Comparison of ENCODE assay signal across 3 worm cellular contexts in genomic region chrIII:12608220-12608958, ce11.
TF ChIP-seq lines count a peak whose summit lies in the region.

Gene epc-1 (minus strand): TSS chrIII:12608586.

TF ChIP-seq in whole organism, L2 larva, 48 proteins besides CTCF, POLR2A, EP300 and RAD21 (continued from another document):
- TF ChIP-seq mdl-1 (tag; optimal IDR thresholded peaks at IDR 0.05; lab: Kevin White, UChicago) (peak; percentile 65 to 92), nhr-12 (tag; optimal IDR thresholded peaks at IDR 0.05; lab: Kevin White, UChicago) (no peak), mbf-1 (tag; optimal IDR thresholded peaks at IDR 0.05; lab: Kevin White, UChicago) (no peak), unc-55 (GFP tag; optimal IDR thresholded peaks at IDR 0.05; lab: Kevin White, UChicago) (peak; percentile 93), peb-1 (tag; optimal IDR thresholded peaks at IDR 0.05; lab: Kevin White, UChicago) (no peak), nhr-237 (tag; optimal IDR thresholded peaks at IDR 0.05; lab: Kevin White, UChicago) (peak; percentile 0), zag-1 (tag; optimal IDR thresholded peaks at IDR 0.05; lab: Kevin White, UChicago) (peak; percentile 84), unc-62 (GFP tag; optimal IDR thresholded peaks at IDR 0.05; lab: Kevin White, UChicago) (peak; percentile 19), elt-3 (tag; optimal IDR thresholded peaks at IDR 0.05; lab: Kevin White, UChicago) (no peak), blmp-1 (tag; optimal IDR thresholded peaks at IDR 0.05; lab: Kevin White, UChicago; ENCODE audit: insufficient read depth) (peak; percentile 48), nhr-129 (tag; optimal IDR thresholded peaks at IDR 0.05; lab: Kevin White, UChicago) (peak; percentile 95), C34F6.9 (tag; optimal IDR thresholded peaks at IDR 0.05; lab: Kevin White, UChicago) (peak; percentile 97), ama-1 (optimal IDR thresholded peaks at IDR 0.05; lab: Kevin White, UChicago) (peak; percentile 92), unc-39 (tag; optimal IDR thresholded peaks at IDR 0.05; lab: Kevin White, UChicago) (no peak), nhr-10 (tag; optimal IDR thresholded peaks at IDR 0.05; lab: Kevin White, UChicago) (peak; percentile 57), ztf-11 (tag; optimal IDR thresholded peaks at IDR 0.05; lab: Kevin White, UChicago) (no peak), sma-3 (GFP tag; optimal IDR thresholded peaks at IDR 0.05; lab: Kevin White, UChicago) (peak; percentile 94), Y55F3AM.14 (GFP tag; optimal IDR thresholded peaks at IDR 0.05; lab: Kevin White, UChicago) (peak; percentile 88), F13H6.1 (tag; optimal IDR thresholded peaks at IDR 0.05; lab: Kevin White, UChicago) (peak; percentile 98), nhr-25 (tag; optimal IDR thresholded peaks at IDR 0.05; lab: Kevin White, UChicago) (peak; percentile 91), ceh-16 (tag; optimal IDR thresholded peaks at IDR 0.05; lab: Kevin White, UChicago) (peak; percentile 79), snpc-4 (tag; optimal IDR thresholded peaks at IDR 0.05; lab: Kevin White, UChicago) (peak; percentile 39), sem-4 (tag; optimal IDR thresholded peaks at IDR 0.05; lab: Kevin White, UChicago) (peak; percentile 95), R02D3.7 (tag; optimal IDR thresholded peaks at IDR 0.05; lab: Kevin White, UChicago) (no peak), gmeb-1 (tag; optimal IDR thresholded peaks at IDR 0.05; lab: Kevin White, UChicago) (peak; percentile 80)

TF ChIP-seq in whole organism, L4 larva, 104 proteins besides CTCF, POLR2A, EP300 and RAD21 (continued from another document and continues in another):
- TF ChIP-seq vab-7 (GFP tag; IDR thresholded peaks at IDR 0.05; lab: Robert Waterston, UW) (peak; percentile 47), spr-3 (GFP tag; optimal IDR thresholded peaks at IDR 0.05; lab: Kevin White, UChicago) (peak; percentile 27), F10B5.3 (tag; optimal IDR thresholded peaks at IDR 0.05; lab: Kevin White, UChicago) (peak; percentile 26), lin-1 (GFP tag; IDR thresholded peaks at IDR 0.05; lab: Robert Waterston, UW) (peak; percentile 63), zip-2 (tag; optimal IDR thresholded peaks at IDR 0.05; lab: Kevin White, UChicago) (peak; percentile 48), zfp-2 (tag; optimal IDR thresholded peaks at IDR 0.05; lab: Kevin White, UChicago) (peak; percentile 76), ctbp-1 (GFP tag; IDR thresholded peaks at IDR 0.05; lab: Robert Waterston, UW) (peak; percentile 83), zfp-3 (GFP tag; conservative IDR thresholded peaks at IDR 0.05; lab: Robert Waterston, UW) (peak; percentile 80), hmg-1.1 (GFP tag; IDR thresholded peaks at IDR 0.05; lab: Robert Waterston, UW) (peak; percentile 90), arid-1 (GFP tag; conservative IDR thresholded peaks at IDR 0.05; lab: Robert Waterston, UW) (peak; percentile 90), T26A8.4 (GFP tag; IDR thresholded peaks at IDR 0.05; lab: Robert Waterston, UW) (peak; percentile 83), madf-9 (GFP tag; conservative IDR thresholded peaks at IDR 0.05; lab: Robert Waterston, UW) (peak; percentile 66; the same call in 1 of the 2 replicates), nhr-10 (tag; optimal IDR thresholded peaks at IDR 0.05; lab: Kevin White, UChicago) (peak; percentile 63), F37D6.2 (tag; optimal IDR thresholded peaks at IDR 0.05; lab: Kevin White, UChicago) (peak; percentile 68), tag-97 (GFP tag; IDR thresholded peaks at IDR 0.05; lab: Robert Waterston, UW) (no peak), dve-1 (tag; optimal IDR thresholded peaks at IDR 0.05; lab: Kevin White, UChicago; ENCODE audit: insufficient read depth) (peak; percentile 90), lin-15B (tag; optimal IDR thresholded peaks at IDR 0.05; lab: Kevin White, UChicago) (peak; percentile 8), dmd-6 (GFP tag; IDR thresholded peaks at IDR 0.05; lab: Robert Waterston, UW) (peak; percentile 92), zag-1 (tag; optimal IDR thresholded peaks at IDR 0.05; lab: Kevin White, UChicago) (no peak), duxl-1 (tag; optimal IDR thresholded peaks at IDR 0.05; lab: Kevin White, UChicago; ENCODE audit: poor library complexity) (peak; percentile 34), zip-11 (GFP tag; IDR thresholded peaks at IDR 0.05; lab: Robert Waterston, UW) (no peak), pha-4 (GFP tag; IDR thresholded peaks at IDR 0.05; lab: Robert Waterston, UW) (peak; percentile 75), pha-4 (tag; optimal IDR thresholded peaks at IDR 0.05; lab: Kevin White, UChicago) (no peak), lin-29 (GFP tag; IDR thresholded peaks at IDR 0.05; lab: Robert Waterston, UW) (0 out of 2 replicates have a peak, but pooled peaks have one; percentile 30), nhr-77 (tag; optimal IDR thresholded peaks at IDR 0.05; lab: Kevin White, UChicago) (peak; percentile 89), rbr-2 (tag; optimal IDR thresholded peaks at IDR 0.05; lab: Kevin White, UChicago) (peak; percentile 94), ztf-7 (tag; optimal IDR thresholded peaks at IDR 0.05; lab: Kevin White, UChicago) (peak; percentile 68), nhr-28 (tag; optimal IDR thresholded peaks at IDR 0.05; lab: Kevin White, UChicago) (peak; percentile 96), lin-38 (GFP tag; IDR thresholded peaks at IDR 0.05; lab: Robert Waterston, UW) (peak; percentile 82), R02D3.7 (tag; optimal IDR thresholded peaks at IDR 0.05; lab: Kevin White, UChicago) (no peak), daf-16 (GFP tag; optimal IDR thresholded peaks at IDR 0.05; lab: Kevin White, UChicago) (peak; percentile 58 to 63), daf-16 (tag; optimal IDR thresholded peaks at IDR 0.05; lab: Kevin White, UChicago) (peak; percentile 64), Y5F2A.4 (GFP tag; optimal IDR thresholded peaks at IDR 0.05; lab: Kevin White, UChicago) (peak; percentile 92), lin-13 (GFP tag; optimal IDR thresholded peaks at IDR 0.05; lab: Kevin White, UChicago) (peak; percentile 92), nhr-48 (tag; optimal IDR thresholded peaks at IDR 0.05; lab: Kevin White, UChicago) (peak; percentile 80), saeg-2 (GFP tag; IDR thresholded peaks at IDR 0.05; lab: Robert Waterston, UW) (0 out of 2 replicates have a peak, but pooled peaks have one; percentile 23), spr-1 (tag; optimal IDR thresholded peaks at IDR 0.05; lab: Kevin White, UChicago) (peak; percentile 83), lir-3 (tag; optimal IDR thresholded peaks at IDR 0.05; lab: Kevin White, UChicago) (no peak), ces-1 (GFP tag; optimal IDR thresholded peaks at IDR 0.05; lab: Kevin White, UChicago) (no peak), F44E2.7 (GFP tag; IDR thresholded peaks at IDR 0.05; lab: Robert Waterston, UW) (no peak), unc-62 (GFP tag; optimal IDR thresholded peaks at IDR 0.05 in 1 of 2; lab: Kevin White, UChicago) (peak in 1 of 2 experiments; percentile 96), unc-62 (tag; optimal IDR thresholded peaks at IDR 0.05; lab: Kevin White, UChicago) (no peak), ZK546.5 (tag; optimal IDR thresholded peaks at IDR 0.05; lab: Kevin White, UChicago) (peak in 1 of 2 experiments; percentile 31), attf-4 (tag; optimal IDR thresholded peaks at IDR 0.05; lab: Kevin White, UChicago) (no peak), nhr-237 (tag; optimal IDR thresholded peaks at IDR 0.05; lab: Kevin White, UChicago) (no peak), ztf-11 (tag; optimal IDR thresholded peaks at IDR 0.05; lab: Kevin White, UChicago) (no peak), fkh-10 (GFP tag; optimal IDR thresholded peaks at IDR 0.05; lab: Kevin White, UChicago) (peak; percentile 66), dmd-8 (GFP tag; IDR thresholded peaks at IDR 0.05; lab: Robert Waterston, UW) (peak; percentile 44; the same call in 1 of the 2 replicates), unc-130 (GFP tag; optimal IDR thresholded peaks at IDR 0.05; lab: Kevin White, UChicago) (peak; percentile 76), F49E8.2 (tag; optimal IDR thresholded peaks at IDR 0.05; lab: Kevin White, UChicago; ENCODE audit: borderline replicate concordance) (peak; percentile 59), nhr-41 (GFP tag; IDR thresholded peaks at IDR 0.05; lab: Robert Waterston, UW) (peak; percentile 44; the same call in 1 of the 2 replicates), mdt-29 (GFP tag; IDR thresholded peaks at IDR 0.05; lab: Robert Waterston, UW) (peak; percentile 75), mxl-3 (GFP tag; optimal IDR thresholded peaks at IDR 0.05; lab: Kevin White, UChicago) (peak; percentile 88), Y75B8A.6 (GFP tag; IDR thresholded peaks at IDR 0.05; lab: Robert Waterston, UW) (no peak)

TF ChIP-seq in whole organism, late embryonic, 69 proteins besides CTCF, POLR2A, EP300 and RAD21 (continued from another document):
- TF ChIP-seq pha-2 (tag; optimal IDR thresholded peaks at IDR 0.05; lab: Kevin White, UChicago) (peak; percentile 10), F13H6.1 (tag; optimal IDR thresholded peaks at IDR 0.05; lab: Kevin White, UChicago) (peak; percentile 44), madf-2 (tag; optimal IDR thresholded peaks at IDR 0.05; lab: Kevin White, UChicago) (peak; percentile 37), ceh-6 (GFP tag; optimal IDR thresholded peaks at IDR 0.05; lab: Kevin White, UChicago) (peak; percentile 49), fkh-10 (GFP tag; optimal IDR thresholded peaks at IDR 0.05; lab: Kevin White, UChicago) (peak; percentile 37), ceh-18 (tag; optimal IDR thresholded peaks at IDR 0.05; lab: Kevin White, UChicago) (peak; percentile 81), pax-1 (tag; optimal IDR thresholded peaks at IDR 0.05; lab: Kevin White, UChicago) (no peak), C08G9.2 (tag; optimal IDR thresholded peaks at IDR 0.05; lab: Kevin White, UChicago) (peak; percentile 20), sdc-2 (tag; optimal IDR thresholded peaks at IDR 0.05; lab: Kevin White, UChicago) (peak; percentile 45), T23F11.4 (GFP tag; optimal IDR thresholded peaks at IDR 0.05; lab: Kevin White, UChicago) (peak; percentile 40), unc-55 (GFP tag; optimal IDR thresholded peaks at IDR 0.05; lab: Kevin White, UChicago) (peak; percentile 93), ets-4 (tag; optimal IDR thresholded peaks at IDR 0.05; lab: Kevin White, UChicago) (peak; percentile 62), dve-1 (tag; optimal IDR thresholded peaks at IDR 0.05; lab: Kevin White, UChicago) (peak; percentile 14), unc-42 (tag; optimal IDR thresholded peaks at IDR 0.05; lab: Kevin White, UChicago) (peak; percentile 64), ceh-14 (tag; optimal IDR thresholded peaks at IDR 0.05; lab: Kevin White, UChicago) (peak; percentile 63), unc-86 (tag; optimal IDR thresholded peaks at IDR 0.05; lab: Kevin White, UChicago) (peak; percentile 14), ceh-45 (GFP tag; IDR thresholded peaks at IDR 0.05; lab: Robert Waterston, UW) (no peak)
